Fruit fly (Drosophila melanogaster): ENCODE data around the gene CG13999.

The CG13999 gene

DNA sequence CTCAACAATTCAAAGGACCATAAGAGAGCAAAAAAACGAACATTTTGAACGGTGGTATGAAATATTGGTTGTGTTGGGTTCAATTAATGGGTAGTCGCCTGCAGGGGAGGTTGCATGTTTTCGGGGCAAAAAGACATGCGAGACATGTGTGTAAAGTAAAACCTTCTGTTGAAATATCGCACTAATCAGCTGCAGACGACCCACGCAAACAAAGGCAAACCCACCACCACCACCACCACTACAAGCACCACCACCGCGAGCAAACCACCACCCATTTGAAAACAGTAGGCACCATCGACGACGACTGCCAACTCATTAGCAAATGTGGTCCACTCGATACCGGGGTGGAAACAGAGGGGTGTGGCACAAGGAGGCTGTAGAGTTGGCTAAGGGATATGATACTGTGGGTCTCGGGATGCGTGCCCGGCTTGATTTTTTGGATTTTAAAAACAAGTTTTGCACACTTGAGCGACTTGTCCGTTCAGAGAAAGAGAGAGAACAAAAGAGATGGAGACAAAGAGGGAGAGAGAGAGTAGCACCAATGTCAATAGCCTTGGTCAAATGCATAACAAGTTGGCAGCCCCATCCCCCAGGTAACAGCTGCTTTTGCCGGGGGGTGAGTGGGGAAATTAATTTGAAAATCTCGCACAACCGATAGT, 20.9 kb upstream of the CG13999 start (continued):
- no peak for TF ChIP-seq chm (GFP tag; IDR thresholded peaks at IDR 0.05)
- peak; percentile 18 for TF ChIP-seq CG13894 (tag; optimal IDR thresholded peaks at IDR 0.05)
- no peak for TF ChIP-seq CG7839 (tag; optimal IDR thresholded peaks at IDR 0.05)
- TF ChIP-seq CG6791 (GFP tag; IDR thresholded peaks at IDR 0.05; ENCODE audit: partially characterized antibody) = no peak
- no peak for TF ChIP-seq ab (GFP tag; optimal IDR thresholded peaks at IDR 0.05)
- no peak for TF ChIP-seq CG9876 (GFP tag; optimal IDR thresholded peaks at IDR 0.05)
- no peak for TF ChIP-seq ind (GFP tag; optimal IDR thresholded peaks at IDR 0.05)
- TF ChIP-seq Ets65A (GFP tag) = peak; percentile 38
- peak; percentile 97 for TF ChIP-seq pros (GFP tag; optimal IDR thresholded peaks at IDR 0.05)
- TF ChIP-seq Trl (optimal IDR thresholded peaks at IDR 0.05) = peak in 1 of 2 experiments; percentile 64
- peak; percentile 16 for TF ChIP-seq Trl (GFP tag; optimal IDR thresholded peaks at IDR 0.05)
- peak; percentile 27 for TF ChIP-seq CG2678 (tag; optimal IDR thresholded peaks at IDR 0.05)
- peak; percentile 19 for TF ChIP-seq lbe (GFP tag; optimal IDR thresholded peaks at IDR 0.05)
- no peak for TF ChIP-seq Ada2b (GFP tag; IDR thresholded peaks at IDR 0.05)
- TF ChIP-seq pho (GFP tag; optimal IDR thresholded peaks at IDR 0.05) = peak; percentile 19
- no peak for TF ChIP-seq Hr78 (GFP tag; optimal IDR thresholded peaks at IDR 0.05)
- no peak for TF ChIP-seq stwl (tag; optimal IDR thresholded peaks at IDR 0.05)
- peak; percentile 1 for TF ChIP-seq scrt (GFP tag; optimal IDR thresholded peaks at IDR 0.05)
- TF ChIP-seq CG17912 (GFP tag; optimal IDR thresholded peaks at IDR 0.05) = no peak
- peak; percentile 46 for TF ChIP-seq CG1832 (GFP tag; optimal IDR thresholded peaks at IDR 0.05)
- no peak for TF ChIP-seq CG8290 (GFP tag; optimal IDR thresholded peaks at IDR 0.05)
- peak in 1 of 2 experiments; percentile 17 for TF ChIP-seq CG8290 (tag; optimal IDR thresholded peaks at IDR 0.05)
- TF ChIP-seq CG3281 (GFP tag; optimal IDR thresholded peaks at IDR 0.05) = peak; percentile 20
- no peak for TF ChIP-seq nmo (GFP tag; optimal IDR thresholded peaks at IDR 0.05)
- TF ChIP-seq dan (GFP tag; IDR thresholded peaks at IDR 0.05) = no peak
- TF ChIP-seq wor (GFP tag; IDR thresholded peaks at IDR 0.05) = no peak

- TF ChIP-seq sd (tag; optimal IDR thresholded peaks at IDR 0.05) = peak; percentile 55
- peak; percentile 38 for TF ChIP-seq mirr (GFP tag; optimal IDR thresholded peaks at IDR 0.05)
- TF ChIP-seq ab (GFP tag; optimal IDR thresholded peaks at IDR 0.05) = no peak
- TF ChIP-seq grn (GFP tag; optimal IDR thresholded peaks at IDR 0.05) = peak; percentile 5
- TF ChIP-seq sqz (GFP tag; optimal IDR thresholded peaks at IDR 0.05) = peak; percentile 44
- peak; percentile 48 for TF ChIP-seq Blimp-1 (GFP tag; optimal IDR thresholded peaks at IDR 0.05)
- TF ChIP-seq z (GFP tag; IDR thresholded peaks at IDR 0.05) = peak; percentile 71; the same call in 1 of the 3 replicates
- no peak for TF ChIP-seq gcm (GFP tag; optimal IDR thresholded peaks at IDR 0.05)
- peak; percentile 54 for TF ChIP-seq exex (tag; optimal IDR thresholded peaks at IDR 0.05)
- TF ChIP-seq GATAe (GFP tag; conservative IDR thresholded peaks at IDR 0.05) = peak; percentile 45
- no peak for TF ChIP-seq CG2712 (tag; optimal IDR thresholded peaks at IDR 0.05)
Measured at dm6 chr2L:5975601-5976000, 19.3 kb upstream of the CG13999 start.

DNA sequence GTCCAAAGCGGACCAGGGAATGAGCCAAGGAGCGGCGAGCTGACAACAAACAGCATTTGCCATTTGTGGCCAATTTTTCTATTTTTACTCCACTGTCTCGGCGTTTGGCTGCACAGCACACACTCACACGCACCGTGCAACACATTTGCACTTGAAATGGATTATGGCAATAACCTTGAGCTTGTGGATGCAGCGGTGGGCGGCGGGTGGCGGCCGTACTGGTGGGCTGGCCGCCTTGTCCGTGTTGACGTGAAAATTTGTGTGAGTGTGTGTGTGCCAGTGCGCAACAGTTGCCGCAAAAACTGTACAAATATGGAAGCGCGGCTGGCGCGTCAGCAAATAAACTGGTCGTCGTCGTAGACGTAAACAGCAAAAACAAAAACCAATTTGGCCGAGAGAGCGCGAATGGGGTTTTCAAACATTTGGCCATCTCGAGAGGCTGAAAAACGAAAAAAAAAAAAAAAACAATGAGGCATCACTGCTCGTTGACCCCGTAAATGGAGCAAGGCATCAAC, 18.8 kb upstream of the CG13999 start:
- TF ChIP-seq BEAF-32 (GFP tag; optimal IDR thresholded peaks at IDR 0.05) (no peak), cg (GFP tag; optimal IDR thresholded peaks at IDR 0.05) (peak; percentile 16), Ada2b (GFP tag; IDR thresholded peaks at IDR 0.05) (no peak), lab (GFP tag; optimal IDR thresholded peaks at IDR 0.05) (peak; percentile 5), Rx (GFP tag; IDR thresholded peaks at IDR 0.05) (no peak), CG1603 (tag; optimal IDR thresholded peaks at IDR 0.05) (no peak), gce (GFP tag; IDR thresholded peaks at IDR 0.05) (0 out of 3 replicates have a peak, but pooled peaks have one; percentile 31), CG6813 (GFP tag; optimal IDR thresholded peaks at IDR 0.05) (no peak), sens (GFP tag) (peak; percentile 23), nau (GFP tag; optimal IDR thresholded peaks at IDR 0.05) (no peak), CG6175 (GFP tag; IDR thresholded peaks at IDR 0.05) (0 out of 3 replicates have a peak, but pooled peaks have one; percentile 46), hkb (optimal IDR thresholded peaks at IDR 0.05) (no peak), hkb (GFP tag; IDR thresholded peaks at IDR 0.05) (0 out of 2 replicates have a peak, but pooled peaks have one; percentile 12), CG4854 (GFP tag; optimal IDR thresholded peaks at IDR 0.05) (no peak)
